Worm (Caenorhabditis elegans) whole organism, L4 larva: ENCODE results near the gene cdk-12.

ENCODE experiments used
- F49E8.2 ChIP-seq: sonication (generic microtip); optimal IDR thresholded peaks from 2 replicates; lab custom pipeline; 2016; ENCODE audit warnings: missing compliant biosample characterization, mild to moderate bottlenecking, missing genetic modification characterization, borderline replicate concordance
- T20F7.1 ChIP-seq: fragments of 200-800 bp; sonication (Bioruptor generic); optimal IDR thresholded peaks from 2 replicates; lab custom pipeline; 2018; ENCODE audit warnings: mild to moderate bottlenecking, missing genetic modification characterization, missing compliant biosample characterization
- T26A8.4 ChIP-seq: fragments of 200-800 bp; sonication (Bioruptor generic); IDR thresholded peaks from 2 replicates; pipeline ENCODE4 v1.3.6; 2022; ENCODE audit warnings: missing genetic modification characterization, missing compliant biosample characterization
- Y105C5A.15 ChIP-seq: fragments of 200-800 bp; sonication (Bioruptor generic); IDR thresholded peaks from 2 replicates; pipeline ENCODE4 v1.3.6; 2022; ENCODE audit warnings: missing genetic modification characterization, missing compliant biosample characterization
- aha-1 ChIP-seq: fragments of 150-350 bp; peaks from one replicate; lab custom pipeline; 2014; ENCODE audit warnings: missing biosample characterization, missing genetic modification characterization
- arid-1 ChIP-seq: fragments of 200-800 bp; sonication (Bioruptor generic); conservative IDR thresholded peaks from 2 replicates; pipeline ENCODE4 v1.3.6; 2022; ENCODE audit warnings: missing genetic modification reagents, missing genetic modification characterization, missing compliant biosample characterization
- ceh-20 ChIP-seq: fragments of 200-800 bp; sonication (Bioruptor generic); IDR thresholded peaks from 2 replicates; pipeline ENCODE4 v1.3.6; 2022; ENCODE audit warnings: missing genetic modification reagents, missing genetic modification characterization, missing compliant biosample characterization
- ceh-28 ChIP-seq: fragments of 150-350 bp; optimal IDR thresholded peaks from 2 replicates; lab custom pipeline; 2014; ENCODE audit warnings: missing biosample characterization, missing genetic modification reagents, missing genetic modification characterization
- ceh-32 ChIP-seq: sonication (generic microtip); optimal IDR thresholded peaks from 2 replicates; lab custom pipeline; 2016; ENCODE audit warnings: mild to moderate bottlenecking, missing genetic modification characterization, missing compliant biosample characterization; ENCODE audit not compliant: poor library complexity
- ceh-44 ChIP-seq: fragments of 200-800 bp; sonication (Bioruptor generic); IDR thresholded peaks from 2 replicates; pipeline ENCODE4 v1.3.6; 2022; ENCODE audit warnings: missing genetic modification reagents, missing genetic modification characterization, missing compliant biosample characterization
- cey-2 ChIP-seq: sonication (generic microtip); optimal IDR thresholded peaks from 3 replicates; lab custom pipeline; 2017; ENCODE audit warnings: missing genetic modification characterization, mild to moderate bottlenecking, missing compliant biosample characterization, antibody characterized with exemption, borderline replicate concordance; ENCODE audit not compliant: insufficient read depth
- daf-12 ChIP-seq: fragments of 150-350 bp; optimal IDR thresholded peaks from 2 replicates; lab custom pipeline; 2014; ENCODE audit warnings: missing biosample characterization, missing genetic modification reagents, missing genetic modification characterization
- daf-19 ChIP-seq: fragments of 200-800 bp; sonication (Bioruptor generic); conservative IDR thresholded peaks from 2 replicates; pipeline ENCODE4 v1.3.6; 2022; ENCODE audit warnings: missing genetic modification characterization, missing compliant biosample characterization
- daf-8 ChIP-seq: fragments of 200-800 bp; sonication (Bioruptor generic); IDR thresholded peaks from 2 replicates; pipeline ENCODE4 v1.3.6; 2022; ENCODE audit warnings: missing genetic modification characterization, missing compliant biosample characterization
- dmd-6 ChIP-seq: fragments of 200-800 bp; sonication (Bioruptor generic); IDR thresholded peaks from 2 replicates; pipeline ENCODE4 v1.3.6; 2022; ENCODE audit warnings: missing genetic modification reagents, missing genetic modification characterization, missing compliant biosample characterization
- dmd-8 ChIP-seq: fragments of 200-800 bp; sonication (Bioruptor generic); IDR thresholded peaks from 2 replicates; pipeline ENCODE4 v1.3.6; 2022; ENCODE audit warnings: missing genetic modification characterization, missing compliant biosample characterization
- dve-1 ChIP-seq: sonication (generic microtip); optimal IDR thresholded peaks from 2 replicates; lab custom pipeline; 2017; ENCODE audit warnings: antibody characterized with exemption, mild to moderate bottlenecking, missing genetic modification characterization, missing compliant biosample characterization; ENCODE audit not compliant: insufficient read depth
- egl-27 ChIP-seq: sonication (generic microtip); optimal IDR thresholded peaks from 3 replicates; lab custom pipeline; 2017; ENCODE audit warnings: missing biosample characterization, missing genetic modification reagents, missing genetic modification characterization
- fkh-10 ChIP-seq: fragments of 150-350 bp; optimal IDR thresholded peaks from 2 replicates; lab custom pipeline; 2014; ENCODE audit warnings: missing biosample characterization, missing genetic modification reagents, missing genetic modification characterization
- hif-1 ChIP-seq, 2 experiments: sonication (generic microtip); optimal IDR thresholded peaks; 2 replicates each; lab custom pipeline; 2016 to 2017; ENCODE audit warnings: missing compliant biosample characterization in 2 of 2, missing genetic modification characterization in 2 of 2, missing genetic modification reagents in 2 of 2, missing genotype in 2 of 2, mild to moderate bottlenecking in 1 of 2
- hlh-11 ChIP-seq: fragments of 200-800 bp; sonication (Bioruptor generic); optimal IDR thresholded peaks from 2 replicates; lab custom pipeline; 2018; ENCODE audit warnings: mild to moderate bottlenecking, missing genetic modification characterization, missing compliant biosample characterization
- lim-7 ChIP-seq: fragments of 200-800 bp; sonication (Bioruptor generic); IDR thresholded peaks from 2 replicates; pipeline ENCODE4 v1.3.6; 2022; ENCODE audit warnings: missing genetic modification characterization, missing compliant biosample characterization
- lin-1 ChIP-seq: fragments of 200-800 bp; sonication (Bioruptor generic); IDR thresholded peaks from 2 replicates; pipeline ENCODE4 v1.3.6; 2022; ENCODE audit warnings: missing genetic modification reagents, missing genetic modification characterization, missing compliant biosample characterization
- lin-13 ChIP-seq: fragments of 150-350 bp; optimal IDR thresholded peaks from 2 replicates; lab custom pipeline; 2014; ENCODE audit warnings: missing biosample characterization, missing genetic modification reagents, missing genetic modification characterization
- lin-15B ChIP-seq: fragments of 150-350 bp; sonication (generic microtip); optimal IDR thresholded peaks from 3 replicates; lab custom pipeline; 2014; ENCODE audit warnings: missing biosample characterization, missing genetic modification characterization
- lin-39 ChIP-seq: fragments of 150-350 bp; optimal IDR thresholded peaks from 2 replicates; lab custom pipeline; 2014; ENCODE audit warnings: missing biosample characterization, missing genetic modification reagents, missing genetic modification characterization
- lsy-2 ChIP-seq, 2 experiments: fragments of 150-350 bp in 1 of 2; sonication (generic microtip) in 1 of 2; optimal IDR thresholded peaks; 2 replicates each; lab custom pipeline; 2014 to 2017; ENCODE audit warnings: missing biosample characterization in 2 of 2, missing genetic modification characterization in 2 of 2
- mdl-1 ChIP-seq, 2 experiments: fragments of 150-350 bp in 1 of 2; sonication (generic microtip) in 1 of 2; optimal IDR thresholded peaks; 2 replicates each; lab custom pipeline; 2014 to 2017; ENCODE audit warnings: missing biosample characterization in 2 of 2, missing genetic modification characterization in 2 of 2
- mdt-29 ChIP-seq: fragments of 200-800 bp; sonication (Bioruptor generic); IDR thresholded peaks from 2 replicates; pipeline ENCODE4 v1.3.6; 2022; ENCODE audit warnings: missing genetic modification reagents, missing genetic modification characterization, missing compliant biosample characterization
- mep-1 ChIP-seq: fragments of 150-350 bp; sonication (generic microtip); optimal IDR thresholded peaks from 3 replicates; lab custom pipeline; 2014; ENCODE audit warnings: missing biosample characterization, missing genetic modification characterization
- nhr-10 ChIP-seq: fragments of 150-350 bp; optimal IDR thresholded peaks from 2 replicates; lab custom pipeline; 2014; ENCODE audit warnings: missing biosample characterization, missing genetic modification characterization
- nhr-11 ChIP-seq: fragments of 150-350 bp; optimal IDR thresholded peaks from 2 replicates; lab custom pipeline; 2014; ENCODE audit warnings: missing biosample characterization, missing genetic modification characterization
- nhr-41 ChIP-seq: fragments of 200-800 bp; sonication (Bioruptor generic); IDR thresholded peaks from 2 replicates; pipeline ENCODE4 v1.3.6; 2022; ENCODE audit warnings: missing genetic modification reagents, missing genetic modification characterization, missing compliant biosample characterization
- nhr-48 ChIP-seq: sonication (generic microtip); optimal IDR thresholded peaks from 2 replicates; lab custom pipeline; 2016; ENCODE audit warnings: mild to moderate bottlenecking, missing genetic modification characterization, missing compliant biosample characterization
- php-3 ChIP-seq: fragments of 200-800 bp; sonication (Bioruptor generic); IDR thresholded peaks from 2 replicates; pipeline ENCODE4 v1.3.6; 2022; ENCODE audit warnings: missing genetic modification reagents, missing genetic modification characterization, missing compliant biosample characterization
- rbr-2 ChIP-seq: sonication (generic microtip); optimal IDR thresholded peaks from 2 replicates; lab custom pipeline; 2016; ENCODE audit warnings: missing genotype, missing genetic modification characterization, missing compliant biosample characterization
- sdz-12 ChIP-seq: fragments of 200-800 bp; sonication (Bioruptor generic); optimal IDR thresholded peaks from 2 replicates; lab custom pipeline; 2018; ENCODE audit warnings: mild to moderate bottlenecking, missing genetic modification characterization, missing compliant biosample characterization
- snpc-1.2 ChIP-seq: fragments of 200-800 bp; sonication (Bioruptor generic); IDR thresholded peaks from 2 replicates; pipeline ENCODE4 v1.3.6; 2022; ENCODE audit warnings: missing genetic modification reagents, missing genetic modification characterization, missing compliant biosample characterization
- snpc-4 ChIP-seq: fragments of 150-350 bp; optimal IDR thresholded peaks from 2 replicates; lab custom pipeline; 2014; ENCODE audit warnings: missing biosample characterization, missing genetic modification characterization
- spr-1 ChIP-seq: sonication (generic microtip); optimal IDR thresholded peaks from 2 replicates; lab custom pipeline; 2016; ENCODE audit warnings: mild to moderate bottlenecking, missing genetic modification characterization, missing compliant biosample characterization
- spr-3 ChIP-seq: fragments of 200-800 bp; sonication (Bioruptor generic); optimal IDR thresholded peaks from 2 replicates; lab custom pipeline; 2018; ENCODE audit warnings: mild to moderate bottlenecking, missing genetic modification characterization, missing compliant biosample characterization
- tra-1 ChIP-seq: fragments of 200-800 bp; sonication (Bioruptor generic); IDR thresholded peaks from 2 replicates; pipeline ENCODE4 v1.3.6; 2022; ENCODE audit warnings: missing genetic modification reagents, missing genetic modification characterization, missing compliant biosample characterization
- unc-130 ChIP-seq: sonication (generic microtip); optimal IDR thresholded peaks from 2 replicates; lab custom pipeline; 2016; ENCODE audit warnings: missing genetic modification reagents, missing genetic modification characterization, missing compliant biosample characterization
- unc-62 ChIP-seq, 3 experiments: fragments of 150-350 bp in 1 of 3; sonication (generic microtip); optimal IDR thresholded peaks in 2 of 3; peaks in 1 of 3; 1 replicate in 1 of 3; 2 replicates in 2 of 3; lab custom pipeline; 2014 to 2017; ENCODE audit warnings: missing biosample characterization in 3 of 3, missing genetic modification characterization in 3 of 3, missing genetic modification reagents in 3 of 3, missing genotype in 1 of 3
- zfp-2 ChIP-seq: sonication (generic microtip); optimal IDR thresholded peaks from 2 replicates; lab custom pipeline; 2016; ENCODE audit warnings: mild to moderate bottlenecking, missing genetic modification characterization, missing compliant biosample characterization
- zfp-3 ChIP-seq: fragments of 200-800 bp; sonication (Bioruptor generic); conservative IDR thresholded peaks from 2 replicates; pipeline ENCODE4 v1.3.6; 2022; ENCODE audit warnings: missing genetic modification reagents, missing genetic modification characterization, missing compliant biosample characterization
- ztf-11 ChIP-seq: fragments of 150-350 bp; optimal IDR thresholded peaks from 2 replicates; lab custom pipeline; 2014; ENCODE audit warnings: missing biosample characterization, missing genetic modification characterization

Gene cdk-12

ce11 chrIII:4358345-4358744, 25.6 kb downstream of the cdk-12 start:
- TF ChIP-seq lin-13 (GFP tag; lab: Kevin White, UChicago), result no peak
- TF ChIP-seq snpc-4 (tag; lab: Kevin White, UChicago), result no peak
- TF ChIP-seq cey-2 (tag; lab: Kevin White, UChicago), result no peak
- TF ChIP-seq snpc-1.2 (GFP tag; lab: Robert Waterston, UW), result no peak
- TF ChIP-seq nhr-10, result no peak
- no peak for TF ChIP-seq lin-15B (tag; lab: Kevin White, UChicago)
- TF ChIP-seq F49E8.2, result no peak
- no peak for TF ChIP-seq mdt-29
- no peak for TF ChIP-seq ceh-28 (tag; lab: Kevin White, UChicago)
- TF ChIP-seq lin-1, result no peak
- no peak for TF ChIP-seq php-3 (GFP tag; lab: Robert Waterston, UW)
- TF ChIP-seq ztf-11 (tag; lab: Kevin White, UChicago), result no peak
- TF ChIP-seq hlh-11, result no peak
- TF ChIP-seq daf-19 (GFP tag; lab: Robert Waterston, UW), result no peak

ce11 chrIII:4359208-4359607, 26.4 kb downstream of the cdk-12 start:
- TF ChIP-seq unc-62 (GFP tag; optimal IDR thresholded peaks at IDR 0.05 in 1 of 2; lab: Kevin White, UChicago), result peak in 1 of 2 experiments; percentile 42
- no peak for TF ChIP-seq unc-62 (tag; optimal IDR thresholded peaks at IDR 0.05; lab: Kevin White, UChicago)
- peak; percentile 70 for TF ChIP-seq aha-1 (tag; lab: Kevin White, UChicago)
- no peak for TF ChIP-seq ceh-20 (GFP tag; lab: Robert Waterston, UW)
- TF ChIP-seq sdz-12 (GFP tag; lab: Kevin White, UChicago), result no peak

- no peak for TF ChIP-seq nhr-41 (GFP tag; lab: Robert Waterston, UW)
- TF ChIP-seq daf-12 (tag; lab: Kevin White, UChicago), result no peak
- TF ChIP-seq nhr-10, result no peak
- TF ChIP-seq hif-1 (tag; optimal IDR thresholded peaks at IDR 0.05; lab: Kevin White, UChicago), result no peak
- TF ChIP-seq mep-1 (tag; lab: Kevin White, UChicago), result no peak
- TF ChIP-seq lsy-2 (tag; optimal IDR thresholded peaks at IDR 0.05; lab: Kevin White, UChicago), result no peak
- TF ChIP-seq ceh-32 (tag; lab: Kevin White, UChicago), result no peak
- no peak for TF ChIP-seq hlh-11
- no peak for TF ChIP-seq T26A8.4
- no peak for TF ChIP-seq dmd-8 (GFP tag; lab: Robert Waterston, UW)
- TF ChIP-seq spr-1, result no peak
- TF ChIP-seq nhr-11 (tag; lab: Kevin White, UChicago), result no peak
- no peak for TF ChIP-seq zfp-3 (GFP tag; lab: Robert Waterston, UW)
- no peak for TF ChIP-seq spr-3 (GFP tag; lab: Kevin White, UChicago)
These were observed 27.1 kb downstream of the cdk-12 start for ce11 chrIII:4359900-4360299.

ce11 chrIII:4362332-4362731, 29.5 kb downstream of the cdk-12 start:
- TF ChIP-seq daf-8 (GFP tag; lab: Robert Waterston, UW) (no peak), mdl-1 (tag; optimal IDR thresholded peaks at IDR 0.05; lab: Kevin White, UChicago) (no peak), lin-39 (tag; lab: Kevin White, UChicago) (no peak), nhr-48 (tag; lab: Kevin White, UChicago) (no peak), rbr-2 (tag; lab: Kevin White, UChicago) (peak; percentile 12), dve-1 (tag; lab: Kevin White, UChicago) (peak; percentile 41), dmd-6 (GFP tag; lab: Robert Waterston, UW) (peak; percentile 43; the same call in 1 of the 2 replicates), fkh-10 (GFP tag; lab: Kevin White, UChicago) (no peak), unc-130 (GFP tag; lab: Kevin White, UChicago) (no peak), zfp-2 (tag; lab: Kevin White, UChicago) (no peak), tra-1 (GFP tag; lab: Robert Waterston, UW) (no peak), lim-7 (GFP tag; lab: Robert Waterston, UW) (peak; percentile 73; the same call in 1 of the 2 replicates), lin-1 (0 out of 2 replicates have a peak, but pooled peaks have one; percentile 20), ceh-20 (GFP tag; lab: Robert Waterston, UW) (no peak), ceh-44 (GFP tag; lab: Robert Waterston, UW) (no peak), egl-27 (tag; lab: Kevin White, UChicago) (no peak), arid-1 (GFP tag; lab: Robert Waterston, UW) (peak; percentile 63; the same call in 1 of the 2 replicates), mep-1 (tag; lab: Kevin White, UChicago) (no peak), Y105C5A.15 (GFP tag; lab: Robert Waterston, UW) (no peak), T20F7.1 (no peak), daf-19 (GFP tag; lab: Robert Waterston, UW) (no peak)
